Fruit fly (Drosophila melanogaster) whole organism, embryonic: ENCODE data around the gene CG5568.

ENCODE experiments used
- Antp ChIP-seq: fragments of 200-800 bp; sonication (Bioruptor generic); optimal IDR thresholded peaks from 3 replicates; lab custom pipeline; 2016; ENCODE audit warnings: missing biosample characterization, missing genetic modification characterization
- Asciz ChIP-seq: fragments of 200-800 bp; sonication (Bioruptor generic); optimal IDR thresholded peaks from 2 replicates; lab custom pipeline; 2017; ENCODE audit warnings: missing biosample characterization, mild to moderate bottlenecking, missing genetic modification characterization, missing genetic modification reagents
- CG10274 ChIP-seq: fragments of 200-800 bp; sonication (Bioruptor generic); optimal IDR thresholded peaks from 3 replicates; lab custom pipeline; 2017; ENCODE audit warnings: missing biosample characterization, mild to moderate bottlenecking, missing genetic modification characterization
- CG10431 ChIP-seq: fragments of 200-800 bp; sonication (Bioruptor generic); optimal IDR thresholded peaks from 3 replicates; lab custom pipeline; 2018; ENCODE audit warnings: missing biosample characterization, mild to moderate bottlenecking, missing genetic modification characterization
- CG10462 ChIP-seq: fragments of 200-800 bp; sonication (Bioruptor generic); optimal IDR thresholded peaks from 2 replicates; lab custom pipeline; 2016; ENCODE audit warnings: missing biosample characterization, missing genetic modification characterization
- CG10959 ChIP-seq: fragments of 200-800 bp; sonication (Bioruptor generic); IDR thresholded peaks from 2 replicates; pipeline ENCODE4 v1.3.6; 2022; ENCODE audit warnings: missing biosample characterization, missing genetic modification characterization
- CG11398 ChIP-seq: fragments of 200-800 bp; sonication (Bioruptor generic); optimal IDR thresholded peaks from 2 replicates; lab custom pipeline; 2016; ENCODE audit warnings: missing biosample characterization, missing genetic modification characterization
- CG14965 ChIP-seq: fragments of 200-800 bp; sonication (Bioruptor generic); optimal IDR thresholded peaks from 2 replicates; lab custom pipeline; 2016; ENCODE audit warnings: missing biosample characterization, missing genetic modification characterization, borderline replicate concordance
- CG17328 ChIP-seq: fragments of 200-800 bp; sonication (Bioruptor generic); IDR thresholded peaks from 2 replicates; pipeline ENCODE4 v1.3.6; 2022; ENCODE audit warnings: missing biosample characterization, missing genetic modification characterization
- CG18764 ChIP-seq: fragments of 200-800 bp; sonication (Bioruptor generic); optimal IDR thresholded peaks from 3 replicates; lab custom pipeline; 2016; ENCODE audit warnings: missing biosample characterization, missing genetic modification characterization
- CG2120 ChIP-seq: fragments of 200-800 bp; sonication (Bioruptor generic); optimal IDR thresholded peaks from 3 replicates; lab custom pipeline; 2016; ENCODE audit warnings: missing biosample characterization, missing genetic modification characterization
- CG30403 ChIP-seq: fragments of 200-800 bp; sonication (Bioruptor generic); optimal IDR thresholded peaks from 3 replicates; lab custom pipeline; 2016; ENCODE audit warnings: missing biosample characterization, missing genetic modification characterization
- CG3065 ChIP-seq: fragments of 200-800 bp; sonication (Bioruptor generic); optimal IDR thresholded peaks from 2 replicates; lab custom pipeline; 2016; ENCODE audit warnings: missing biosample characterization, missing genetic modification characterization
- CG31388 ChIP-seq: fragments of 200-800 bp; sonication (Bioruptor generic); optimal IDR thresholded peaks from 2 replicates; lab custom pipeline; 2016; ENCODE audit warnings: missing biosample characterization, missing genetic modification characterization
- CG3407 ChIP-seq: fragments of 200-800 bp; sonication (Bioruptor generic); optimal IDR thresholded peaks from 2 replicates; lab custom pipeline; 2018; ENCODE audit warnings: missing biosample characterization, mild to moderate bottlenecking, missing genetic modification characterization
- CG3726 ChIP-seq: fragments of 200-800 bp; sonication (Bioruptor generic); IDR thresholded peaks from 3 replicates; pipeline ENCODE4, ENCODE4 v1.3.6; 2022; ENCODE audit warnings: missing biosample characterization, missing genetic modification characterization
- CG3995 ChIP-seq: fragments of 200-800 bp; sonication (Bioruptor generic); optimal IDR thresholded peaks from 3 replicates; lab custom pipeline; 2016; ENCODE audit warnings: missing biosample characterization, missing genetic modification characterization
- CG6813 ChIP-seq: fragments of 200-800 bp; sonication (Bioruptor generic); optimal IDR thresholded peaks from 2 replicates; lab custom pipeline; 2017; ENCODE audit warnings: missing biosample characterization, missing genetic modification characterization, mild to moderate bottlenecking, moderate library complexity, missing genetic modification reagents
- CG7271 ChIP-seq: fragments of 200-800 bp; sonication (Bioruptor generic); optimal IDR thresholded peaks from 2 replicates; lab custom pipeline; 2018; ENCODE audit warnings: missing biosample characterization, mild to moderate bottlenecking, missing genetic modification characterization, moderate library complexity
- CG7963 ChIP-seq: fragments of 200-800 bp; sonication (Bioruptor generic); IDR thresholded peaks from 3 replicates; pipeline ENCODE4 v1.3.6; 2022; ENCODE audit warnings: missing biosample characterization, missing genetic modification characterization; ENCODE audit not compliant: partially characterized antibody
- CG7987 ChIP-seq: fragments of 200-800 bp; sonication (Bioruptor generic); optimal IDR thresholded peaks from 2 replicates; lab custom pipeline; 2018; ENCODE audit warnings: missing biosample characterization, mild to moderate bottlenecking, missing genetic modification characterization, moderate library complexity
- CG9437 ChIP-seq: fragments of 200-800 bp; sonication (Bioruptor generic); optimal IDR thresholded peaks from 2 replicates; lab custom pipeline; 2018; ENCODE audit warnings: missing biosample characterization, mild to moderate bottlenecking, missing genetic modification characterization
- CG9932 ChIP-seq: fragments of 200-800 bp; sonication (Bioruptor generic); IDR thresholded peaks from 2 replicates; pipeline ENCODE4 v1.3.6; 2022; ENCODE audit warnings: missing biosample characterization, missing genetic modification characterization
- Camta ChIP-seq: fragments of 200-800 bp; sonication (Bioruptor generic); optimal IDR thresholded peaks from 2 replicates; lab custom pipeline; 2016; ENCODE audit warnings: missing biosample characterization, missing genetic modification characterization
- Doc2 ChIP-seq: fragments of 200-800 bp; sonication (Bioruptor generic); IDR thresholded peaks from 2 replicates; pipeline ENCODE4 v1.3.6; 2022; ENCODE audit warnings: missing biosample characterization, missing genetic modification characterization
- E2f1 ChIP-seq: fragments of 200-800 bp; sonication (Bioruptor generic); IDR thresholded peaks from 2 replicates; pipeline ENCODE4 v1.3.6; 2022; ENCODE audit warnings: missing biosample characterization, missing genetic modification characterization
- Gug ChIP-seq: fragments of 200-800 bp; sonication (Bioruptor generic); IDR thresholded peaks from 4 replicates; pipeline ENCODE4 v1.3.6; 2022; ENCODE audit warnings: missing biosample characterization, missing genetic modification characterization
- HLH3B ChIP-seq: fragments of 200-800 bp; sonication (Bioruptor generic); IDR thresholded peaks from 2 replicates; pipeline ENCODE4 v1.3.6; 2022; ENCODE audit warnings: missing biosample characterization, missing genetic modification characterization
- HLH54F ChIP-seq: fragments of 200-800 bp; sonication (Bioruptor generic); optimal IDR thresholded peaks from 3 replicates; lab custom pipeline; 2016; ENCODE audit warnings: missing biosample characterization, missing genetic modification characterization
- Hmx ChIP-seq: fragments of 200-800 bp; sonication (Bioruptor generic); optimal IDR thresholded peaks from 2 replicates; lab custom pipeline; 2016; ENCODE audit warnings: missing biosample characterization, missing genetic modification characterization
- NC2β ChIP-seq: fragments of 200-800 bp; sonication (Bioruptor generic); optimal IDR thresholded peaks from 2 replicates; lab custom pipeline; 2016; ENCODE audit warnings: missing biosample characterization, missing genetic modification characterization
- Oli ChIP-seq: fragments of 200-800 bp; sonication (Bioruptor generic); optimal IDR thresholded peaks from 2 replicates; lab custom pipeline; 2018; ENCODE audit warnings: missing biosample characterization, mild to moderate bottlenecking, missing genetic modification characterization, moderate library complexity
- Ptx1 ChIP-seq: fragments of 200-800 bp; sonication (Bioruptor generic); IDR thresholded peaks from 2 replicates; pipeline ENCODE4 v1.3.6; 2022; ENCODE audit warnings: missing biosample characterization, missing genetic modification characterization
- Sry-δ ChIP-seq: fragments of 200-800 bp; sonication (Bioruptor generic); optimal IDR thresholded peaks from 2 replicates; lab custom pipeline; 2016; ENCODE audit warnings: missing biosample characterization, missing genetic modification characterization
- Tbp ChIP-seq: fragments of >200 bp; optimal IDR thresholded peaks from 2 replicates; lab custom pipeline; 2018; ENCODE audit warnings: missing biosample characterization, missing genetic modification characterization
- Xbp1 ChIP-seq: fragments of 200-800 bp; sonication (Bioruptor generic); optimal IDR thresholded peaks from 3 replicates; lab custom pipeline; 2016; ENCODE audit warnings: missing biosample characterization, mild to moderate bottlenecking, missing genetic modification characterization
- ac ChIP-seq: fragments of 200-800 bp; sonication (Bioruptor generic); optimal IDR thresholded peaks from 3 replicates; lab custom pipeline; 2017; ENCODE audit warnings: missing biosample characterization, mild to moderate bottlenecking, missing genetic modification characterization
- ara ChIP-seq: fragments of 200-800 bp; sonication (Bioruptor generic); IDR thresholded peaks from 2 replicates; pipeline ENCODE4 v1.3.6; 2022; ENCODE audit warnings: missing biosample characterization, missing genetic modification characterization
- bab2 ChIP-seq: fragments of 200-800 bp; sonication (Bioruptor generic); optimal IDR thresholded peaks from 2 replicates; lab custom pipeline; 2016; ENCODE audit warnings: missing biosample characterization, missing genetic modification characterization
- bcd ChIP-seq: fragments of 200-800 bp; sonication (Bioruptor generic); optimal IDR thresholded peaks from 2 replicates; lab custom pipeline; 2017; ENCODE audit warnings: missing biosample characterization, mild to moderate bottlenecking, missing genetic modification characterization
- cas ChIP-seq: fragments of 200-800 bp; sonication (Bioruptor generic); IDR thresholded peaks from 2 replicates; pipeline ENCODE4 v1.3.6; 2022; ENCODE audit warnings: missing biosample characterization, missing genetic modification characterization
- chinmo ChIP-seq: fragments of 200-800 bp; sonication (Bioruptor generic); IDR thresholded peaks from 4 replicates; pipeline ENCODE4 v1.3.6; 2022; ENCODE audit warnings: missing biosample characterization, missing genetic modification characterization; ENCODE audit not compliant: partially characterized antibody
- fd102C ChIP-seq: fragments of 200-800 bp; sonication (Bioruptor generic); optimal IDR thresholded peaks from 2 replicates; lab custom pipeline; 2018; ENCODE audit warnings: missing biosample characterization, mild to moderate bottlenecking, missing genetic modification characterization, moderate library complexity
- fd96Cb ChIP-seq: fragments of 200-800 bp; sonication (Bioruptor generic); optimal IDR thresholded peaks from 2 replicates; lab custom pipeline; 2018; ENCODE audit warnings: missing biosample characterization, mild to moderate bottlenecking, missing genetic modification characterization, moderate library complexity
- ham ChIP-seq: fragments of 200-800 bp; sonication (Bioruptor generic); IDR thresholded peaks from 2 replicates; pipeline ENCODE4 v1.3.6; 2022; ENCODE audit warnings: missing biosample characterization, missing genetic modification characterization
- jing ChIP-seq: fragments of 200-800 bp; sonication (Bioruptor generic); optimal IDR thresholded peaks from 2 replicates; lab custom pipeline; 2018; ENCODE audit warnings: missing biosample characterization, mild to moderate bottlenecking, missing genetic modification characterization
- lab ChIP-seq: fragments of 200-800 bp; sonication (Bioruptor generic); optimal IDR thresholded peaks from 3 replicates; lab custom pipeline; 2017; ENCODE audit warnings: missing biosample characterization, missing genetic modification characterization, mild to moderate bottlenecking, moderate library complexity, missing genetic modification reagents
- otp ChIP-seq: fragments of 200-800 bp; sonication (Bioruptor generic); IDR thresholded peaks from 3 replicates; pipeline ENCODE4, ENCODE4 v1.3.6; 2022; ENCODE audit warnings: missing biosample characterization, missing genetic modification characterization
- psq ChIP-seq: fragments of 200-800 bp; sonication (Bioruptor generic); optimal IDR thresholded peaks from 2 replicates; lab custom pipeline; 2017; ENCODE audit warnings: missing biosample characterization, missing genetic modification characterization
- ranshi ChIP-seq: fragments of 200-800 bp; sonication (Bioruptor generic); IDR thresholded peaks from 2 replicates; pipeline ENCODE4 v1.3.6; 2022; ENCODE audit warnings: missing biosample characterization, missing genetic modification characterization
- row ChIP-seq: fragments of 200-800 bp; sonication (Bioruptor generic); IDR thresholded peaks from 3 replicates; pipeline ENCODE4 v1.3.6; 2022; ENCODE audit warnings: missing biosample characterization, missing genetic modification characterization
- ssp ChIP-seq: fragments of 200-800 bp; sonication (Bioruptor generic); IDR thresholded peaks from 2 replicates; pipeline ENCODE4 v1.3.6; 2022; ENCODE audit warnings: missing biosample characterization, missing genetic modification characterization
- tin ChIP-seq: fragments of 200-800 bp; sonication (Bioruptor generic); optimal IDR thresholded peaks from 3 replicates; lab custom pipeline; 2016; ENCODE audit warnings: missing biosample characterization, missing genetic modification characterization

CG5568 gene

dm6 chr3L:5828684-5829083, 42.6 kb upstream of the CG5568 start (continued):
- peak; percentile 26 for TF ChIP-seq bcd (GFP tag; lab: Kevin White, UChicago)
- TF ChIP-seq cas (GFP tag; lab: Robert Waterston, UW) = no peak
- no peak for TF ChIP-seq Doc2
- TF ChIP-seq Ptx1 (GFP tag; lab: Robert Waterston, UW) = no peak; the same call in 1 of the 2 replicates
- no peak for TF ChIP-seq ssp (GFP tag; lab: Robert Waterston, UW)
- TF ChIP-seq fd96Cb (tag; lab: Kevin White, UChicago) = peak; percentile 22
- TF ChIP-seq psq (GFP tag; lab: Kevin White, UChicago) = no peak
- TF ChIP-seq CG3065 (GFP tag; lab: Kevin White, UChicago) = no peak
- TF ChIP-seq CG7987 (GFP tag; lab: Kevin White, UChicago) = no peak
- no peak for TF ChIP-seq ham
- TF ChIP-seq lab (GFP tag; lab: Kevin White, UChicago) = peak; percentile 18
- TF ChIP-seq chinmo (GFP tag; lab: Robert Waterston, UW) = no peak
- no peak for TF ChIP-seq E2f1 (GFP tag; lab: Robert Waterston, UW)
- 0 out of 2 replicates have a peak, but pooled peaks have one; percentile 33 for TF ChIP-seq ranshi (GFP tag; lab: Robert Waterston, UW)
- no peak for TF ChIP-seq ac (GFP tag; lab: Kevin White, UChicago)
- TF ChIP-seq tin (GFP tag; lab: Kevin White, UChicago) = no peak
- no peak for TF ChIP-seq Camta (GFP tag; lab: Kevin White, UChicago)
- TF ChIP-seq CG11398 (GFP tag; lab: Kevin White, UChicago) = no peak
- no peak for TF ChIP-seq CG3995 (GFP tag; lab: Kevin White, UChicago)
- TF ChIP-seq CG9932 (GFP tag; lab: Robert Waterston, UW) = no peak
- TF ChIP-seq CG6813 (GFP tag; lab: Kevin White, UChicago) = no peak
- no peak for TF ChIP-seq CG10462 (GFP tag; lab: Kevin White, UChicago)
- no peak for TF ChIP-seq Antp (GFP tag; lab: Kevin White, UChicago)
- no peak for TF ChIP-seq Tbp (GFP tag; lab: Kevin White, UChicago)
- TF ChIP-seq CG14965 = no peak
- no peak for TF ChIP-seq ara (GFP tag; lab: Robert Waterston, UW)
- TF ChIP-seq Sry-δ (GFP tag; lab: Kevin White, UChicago) = no peak
- no peak for TF ChIP-seq Hmx (GFP tag; lab: Kevin White, UChicago)
- TF ChIP-seq Xbp1 (GFP tag; lab: Kevin White, UChicago) = peak; percentile 23
- TF ChIP-seq Asciz (GFP tag; lab: Kevin White, UChicago) = no peak
- TF ChIP-seq CG17328 (GFP tag; lab: Robert Waterston, UW) = no peak
- TF ChIP-seq CG7271 (tag; lab: Kevin White, UChicago) = no peak
- peak; percentile 16 for TF ChIP-seq CG2120 (GFP tag; lab: Kevin White, UChicago)
- 0 out of 4 replicates have a peak, but pooled peaks have one; percentile 2 for TF ChIP-seq Gug (GFP tag; lab: Robert Waterston, UW)
- TF ChIP-seq CG31388 (GFP tag; lab: Kevin White, UChicago) = no peak
- no peak for TF ChIP-seq CG10431 (GFP tag; lab: Kevin White, UChicago)
- TF ChIP-seq CG10959 = no peak
- no peak for TF ChIP-seq NC2β (GFP tag; lab: Kevin White, UChicago)
- TF ChIP-seq jing (GFP tag; lab: Kevin White, UChicago) = no peak
- peak; percentile 48 for TF ChIP-seq CG30403
- TF ChIP-seq row = 0 out of 3 replicates have a peak, but pooled peaks have one; percentile 43
- peak; percentile 47 for TF ChIP-seq Oli (tag; lab: Kevin White, UChicago)
- no peak for TF ChIP-seq CG3726 (GFP tag; lab: Robert Waterston, UW)
- no peak for TF ChIP-seq bab2 (GFP tag; lab: Kevin White, UChicago)
- no peak for TF ChIP-seq CG3407 (GFP tag; lab: Kevin White, UChicago)
- TF ChIP-seq CG7963 = no peak
- TF ChIP-seq CG9437 (GFP tag; lab: Kevin White, UChicago) = peak; percentile 13
- TF ChIP-seq HLH3B (GFP tag; lab: Robert Waterston, UW) = no peak
- no peak for TF ChIP-seq CG10274 (GFP tag; lab: Kevin White, UChicago)
- TF ChIP-seq CG18764 (GFP tag; lab: Kevin White, UChicago) = no peak
- TF ChIP-seq fd102C (GFP tag; lab: Kevin White, UChicago) = no peak
- TF ChIP-seq HLH54F (GFP tag; lab: Kevin White, UChicago) = no peak
- no peak for TF ChIP-seq otp
